Worm (Caenorhabditis elegans) whole organism, L4/young adult: ENCODE results near the gene F20B10.3.

Experiments
- W03F9.2 ChIP-seq: fragments of 150-350 bp; optimal IDR thresholded peaks from 2 replicates; lab custom pipeline; 2014; ENCODE audit warnings: missing biosample characterization, missing genetic modification characterization
- him-1 ChIP-seq: sonication (generic microtip); optimal IDR thresholded peaks from 2 replicates; lab custom pipeline; 2016; ENCODE audit warnings: missing genotype, missing genetic modification reagents, missing genetic modification characterization, missing compliant biosample characterization

ce11 chrIV:12207454-12207853, 39.4 kb downstream of the F20B10.3 start:
- TF ChIP-seq W03F9.2 (tag; lab: Kevin White, UChicago) (no peak), him-1 (tag; lab: Kevin White, UChicago) (no peak)
